Fruit fly (Drosophila melanogaster): Measurements from ENCODE around the gene yps.

DNA sequence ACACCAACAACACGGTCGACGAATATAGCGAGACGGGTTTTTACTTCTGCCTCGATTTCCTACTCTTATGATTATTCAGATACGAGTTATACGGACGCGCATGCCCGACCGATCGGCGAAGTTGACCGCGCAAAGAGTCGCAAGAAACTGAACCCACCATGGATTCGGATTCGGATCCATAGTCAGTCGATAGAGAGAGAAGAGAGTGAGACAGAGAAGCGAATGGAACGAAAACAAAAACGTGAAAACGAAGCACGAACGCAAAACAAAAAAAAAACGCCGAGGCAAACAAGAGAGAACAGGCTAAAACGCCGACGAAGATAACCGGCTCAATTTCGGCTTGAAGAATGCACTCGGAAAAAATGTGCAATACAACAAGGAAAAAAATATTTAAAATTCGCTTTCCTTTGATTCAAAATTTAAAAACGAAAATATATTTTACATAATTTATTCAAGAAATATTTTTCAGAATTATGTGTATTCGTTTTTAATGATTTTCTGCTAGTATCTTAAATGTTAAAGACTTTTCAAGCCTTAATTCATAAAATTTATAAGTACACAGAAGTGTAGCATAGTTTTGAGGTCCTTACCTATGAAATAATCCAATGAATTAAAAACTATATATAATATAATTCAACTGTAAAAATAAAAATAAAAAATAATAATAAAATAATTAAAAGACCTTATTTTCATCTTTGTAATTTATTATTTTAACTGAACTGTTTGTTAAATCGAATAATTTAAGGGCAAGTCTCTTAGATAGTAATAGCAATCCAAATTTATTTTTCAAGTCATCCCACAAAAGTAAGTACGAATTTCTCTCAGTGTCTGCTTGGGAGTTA is 43.0 kb downstream of the yps start, which contains the start of gene Sema5c:
- TF ChIP-seq pan (optimal IDR thresholded peaks at IDR 0.05) = no peak
- TF ChIP-seq fru (GFP tag; optimal IDR thresholded peaks at IDR 0.05) = peak; percentile 42
